Worm (Caenorhabditis elegans): Measurements from ENCODE around the gene spat-2.

Gene spat-2

ce11 chrIII:11079884-11080283 is 43.1 kb downstream of the spat-2 start:
- peak; percentile 75 for TF ChIP-seq ceh-28 (tag; optimal IDR thresholded peaks at IDR 0.05)

- TF ChIP-seq unc-62 (GFP tag; optimal IDR thresholded peaks at IDR 0.05), result no peak
- no peak for TF ChIP-seq fos-1 (tag; optimal IDR thresholded peaks at IDR 0.05)
- TF ChIP-seq egl-5 (tag; optimal IDR thresholded peaks at IDR 0.05), result peak; percentile 21
Observed at ce11 chrIII:11082604-11083003, 45.9 kb downstream of the spat-2 start.

- TF ChIP-seq unc-62 (GFP tag; optimal IDR thresholded peaks at IDR 0.05) (no peak), elt-2 (tag; optimal IDR thresholded peaks at IDR 0.05) (peak; percentile 19), nhr-67 (tag; optimal IDR thresholded peaks at IDR 0.05) (no peak), snpc-4 (tag; optimal IDR thresholded peaks at IDR 0.05) (peak; percentile 9)
Observed at ce11 chrIII:11083993-11084392, 47.3 kb downstream of the spat-2 start.

ce11 chrIII:11087442-11087841 is 50.7 kb downstream of the spat-2 start:
- peak; percentile 61 for TF ChIP-seq elt-1 (tag; optimal IDR thresholded peaks at IDR 0.05)
- no peak for TF ChIP-seq ceh-9 (tag; optimal IDR thresholded peaks at IDR 0.05)
- no peak for TF ChIP-seq ZK546.5 (tag; optimal IDR thresholded peaks at IDR 0.05)
- peak; percentile 17 for TF ChIP-seq hmg-11 (tag; optimal IDR thresholded peaks at IDR 0.05)
- no peak for TF ChIP-seq lin-15B (tag; optimal IDR thresholded peaks at IDR 0.05)
- TF ChIP-seq nhr-28 (tag; optimal IDR thresholded peaks at IDR 0.05), result no peak
- no peak for TF ChIP-seq tbx-2 (tag; optimal IDR thresholded peaks at IDR 0.05)
- TF ChIP-seq pqm-1 (tag; optimal IDR thresholded peaks at IDR 0.05), result peak; percentile 17
- TF ChIP-seq nhr-67 (tag; optimal IDR thresholded peaks at IDR 0.05), result no peak
- TF ChIP-seq ama-1 (optimal IDR thresholded peaks at IDR 0.05), result no peak
- no peak for TF ChIP-seq nhr-25 (tag; optimal IDR thresholded peaks at IDR 0.05)
- peak; percentile 92 for TF ChIP-seq elt-2 (tag; optimal IDR thresholded peaks at IDR 0.05)
- peak; percentile 37 for TF ChIP-seq nhr-23 (tag; optimal IDR thresholded peaks at IDR 0.05)

ce11 chrIII:11088187-11088586 is 51.4 kb downstream of the spat-2 start, which contains the start of gene W09D6.5:
Gene W09D6.5 (plus strand): TSS chrIII:11088487.
- TF ChIP-seq nhr-11 (tag; optimal IDR thresholded peaks at IDR 0.05) (no peak), elt-2 (tag; optimal IDR thresholded peaks at IDR 0.05) (no peak), unc-39 (tag; optimal IDR thresholded peaks at IDR 0.05) (no peak), pqm-1 (tag; optimal IDR thresholded peaks at IDR 0.05) (no peak), nhr-25 (tag; optimal IDR thresholded peaks at IDR 0.05) (no peak), fos-1 (tag; optimal IDR thresholded peaks at IDR 0.05) (no peak), nfya-1 (tag; optimal IDR thresholded peaks at IDR 0.05; ENCODE audit: insufficient read depth) (no peak), ceh-16 (tag; optimal IDR thresholded peaks at IDR 0.05) (no peak), tbx-2 (tag; optimal IDR thresholded peaks at IDR 0.05) (no peak), egl-27 (tag; optimal IDR thresholded peaks at IDR 0.05) (no peak), pha-4 (tag; optimal IDR thresholded peaks at IDR 0.05) (no peak), ZK546.5 (tag; optimal IDR thresholded peaks at IDR 0.05) (no peak)

ce11 chrIII:11090112-11090648 is 53.4 kb downstream of the spat-2 start:
- TF ChIP-seq ceh-16 (tag; optimal IDR thresholded peaks at IDR 0.05) (no peak), skn-1 (tag; optimal IDR thresholded peaks at IDR 0.05) (no peak), jun-1 (tag; optimal IDR thresholded peaks at IDR 0.05) (peak; percentile 9), nhr-237 (tag; optimal IDR thresholded peaks at IDR 0.05) (no peak), ceh-82 (tag; optimal IDR thresholded peaks at IDR 0.05) (no peak), snpc-4 (tag; optimal IDR thresholded peaks at IDR 0.05) (peak; percentile 98), elt-2 (tag; optimal IDR thresholded peaks at IDR 0.05) (peak; percentile 24), nhr-43 (tag; optimal IDR thresholded peaks at IDR 0.05; ENCODE audit: poor library complexity, severe bottlenecking) (peak; percentile 81), lsy-12 (tag; optimal IDR thresholded peaks at IDR 0.05) (peak; percentile 53), elt-1 (tag; optimal IDR thresholded peaks at IDR 0.05) (no peak), nhr-23 (tag; optimal IDR thresholded peaks at IDR 0.05) (peak; percentile 28), unc-39 (tag; optimal IDR thresholded peaks at IDR 0.05) (no peak), fkh-10 (GFP tag; optimal IDR thresholded peaks at IDR 0.05) (no peak), nfya-1 (tag; optimal IDR thresholded peaks at IDR 0.05; ENCODE audit: insufficient read depth) (peak; percentile 94), zag-1 (tag; optimal IDR thresholded peaks at IDR 0.05) (no peak), R02D3.7 (tag; optimal IDR thresholded peaks at IDR 0.05) (no peak), ama-1 (optimal IDR thresholded peaks at IDR 0.05) (peak; percentile 98), nhr-25 (tag; optimal IDR thresholded peaks at IDR 0.05) (peak; percentile 57), lin-15B (tag; optimal IDR thresholded peaks at IDR 0.05) (peak; percentile 39)
